Fruit fly (Drosophila melanogaster): ENCODE data around the gene for.

- peak; percentile 71 for TF ChIP-seq psq (GFP tag; optimal IDR thresholded peaks at IDR 0.05)
- no peak for TF ChIP-seq Abd-B (GFP tag; optimal IDR thresholded peaks at IDR 0.05)
- peak; percentile 8 for TF ChIP-seq sage (GFP tag; optimal IDR thresholded peaks at IDR 0.05)
- TF ChIP-seq pan (optimal IDR thresholded peaks at IDR 0.05) = no peak
- peak; percentile 70 for TF ChIP-seq h (GFP tag; optimal IDR thresholded peaks at IDR 0.05)
- TF ChIP-seq CG32264 (GFP tag; optimal IDR thresholded peaks at IDR 0.05) = no peak
Measured at dm6 chr2L:3647521-3648172, 9.1 kb downstream of the for start.
